Worm (Caenorhabditis elegans) whole organism, L3 larva: ENCODE results near the gene lrpc-1.

ENCODE experiments used
- ZK546.5 ChIP-seq: sonication (generic microtip); optimal IDR thresholded peaks from 2 replicates; lab custom pipeline; 2017; ENCODE audit warnings: missing biosample characterization, missing genetic modification characterization
- aly-2 ChIP-seq: fragments of 150-350 bp; optimal IDR thresholded peaks from 2 replicates; lab custom pipeline; 2014; ENCODE audit warnings: missing biosample characterization, missing genetic modification characterization
- ama-1 ChIP-seq: fragments of 150-350 bp; optimal IDR thresholded peaks from 2 replicates; lab custom pipeline; 2018
- jun-1 ChIP-seq: fragments of 150-350 bp; optimal IDR thresholded peaks from 2 replicates; lab custom pipeline; 2014; ENCODE audit warnings: missing biosample characterization, missing genetic modification reagents, missing genetic modification characterization
- lin-39 ChIP-seq: fragments of 150-350 bp; optimal IDR thresholded peaks from 2 replicates; lab custom pipeline; 2018; ENCODE audit warnings: missing biosample characterization, missing genetic modification reagents, missing genetic modification characterization
- nfya-1 ChIP-seq: sonication (generic microtip); optimal IDR thresholded peaks from 2 replicates; lab custom pipeline; 2017; ENCODE audit warnings: missing genetic modification characterization, mild to moderate bottlenecking, missing compliant biosample characterization, antibody characterized with exemption, moderate library complexity; ENCODE audit not compliant: insufficient read depth
- nhr-11 ChIP-seq: fragments of 150-350 bp; optimal IDR thresholded peaks from 2 replicates; lab custom pipeline; 2014; ENCODE audit warnings: missing biosample characterization, missing genetic modification characterization
- nhr-12 ChIP-seq: fragments of 150-350 bp; optimal IDR thresholded peaks from 2 replicates; lab custom pipeline; 2014; ENCODE audit warnings: missing biosample characterization, missing genetic modification characterization
- pqm-1 ChIP-seq: fragments of 150-350 bp; optimal IDR thresholded peaks from 2 replicates; lab custom pipeline; 2017; ENCODE audit warnings: missing biosample characterization, missing genetic modification characterization, inconsistent platforms
- tbx-2 ChIP-seq: sonication (generic microtip); optimal IDR thresholded peaks from 2 replicates; lab custom pipeline; 2016; ENCODE audit warnings: mild to moderate bottlenecking, missing genetic modification characterization, missing compliant biosample characterization
- unc-39 ChIP-seq: sonication (generic microtip); optimal IDR thresholded peaks from 4 replicates; lab custom pipeline; 2017; ENCODE audit warnings: missing biosample characterization, missing genetic modification characterization
- unc-62 ChIP-seq: fragments of 150-350 bp; sonication (generic microtip); optimal IDR thresholded peaks from 4 replicates; lab custom pipeline; 2014; ENCODE audit warnings: missing biosample characterization, missing genetic modification reagents, missing genetic modification characterization
- zag-1 ChIP-seq: fragments of 150-350 bp; optimal IDR thresholded peaks from 2 replicates; lab custom pipeline; 2014; ENCODE audit warnings: missing biosample characterization, missing genetic modification characterization
- ztf-11 ChIP-seq: fragments of 150-350 bp; optimal IDR thresholded peaks from 2 replicates; lab custom pipeline; 2014; ENCODE audit warnings: missing biosample characterization, missing genetic modification characterization

- no peak for TF ChIP-seq tbx-2 (tag; lab: Kevin White, UChicago)
- TF ChIP-seq lin-39 (tag; lab: Kevin White, UChicago) = no peak
- TF ChIP-seq jun-1 (tag; lab: Kevin White, UChicago) = no peak
- TF ChIP-seq ZK546.5 (tag; lab: Kevin White, UChicago) = no peak
- no peak for TF ChIP-seq ztf-11
- no peak for TF ChIP-seq zag-1
- no peak for TF ChIP-seq ama-1 (lab: Kevin White, UChicago)
- TF ChIP-seq nhr-12 (tag; lab: Kevin White, UChicago) = no peak
- no peak for TF ChIP-seq aly-2 (tag; lab: Kevin White, UChicago)
- no peak for TF ChIP-seq nhr-11 (tag; lab: Kevin White, UChicago)
- TF ChIP-seq unc-62 (GFP tag; lab: Kevin White, UChicago) = no peak
- no peak for TF ChIP-seq unc-39 (tag; lab: Kevin White, UChicago)
- TF ChIP-seq nfya-1 (tag; lab: Kevin White, UChicago) = no peak
- TF ChIP-seq pqm-1 (tag; lab: Kevin White, UChicago) = no peak
These were observed 41.3 kb downstream of the lrpc-1 start for ce11 chrV:5571691-5572090.
